Fruit fly (Drosophila melanogaster) whole organism, embryonic: Measurements from ENCODE around the gene drm.

Source experiments
- Atf6 ChIP-seq: fragments of 200-800 bp; sonication (Bioruptor generic); IDR thresholded peaks from 2 replicates; pipeline ENCODE4 v1.3.6; 2022; ENCODE audit warnings: missing biosample characterization, missing genetic modification characterization
- Bdp1 ChIP-seq: fragments of 200-800 bp; sonication (Bioruptor generic); optimal IDR thresholded peaks from 3 replicates; lab custom pipeline; 2016; ENCODE audit warnings: missing biosample characterization, missing genetic modification characterization
- Blimp-1 ChIP-seq: fragments of 200-800 bp; sonication (Bioruptor generic); optimal IDR thresholded peaks from 3 replicates; lab custom pipeline; 2018; ENCODE audit warnings: missing biosample characterization, missing genetic modification characterization, mild to moderate bottlenecking, moderate library complexity, missing genetic modification reagents
- CG10321 ChIP-seq: fragments of 200-800 bp; sonication (Bioruptor generic); IDR thresholded peaks from 2 replicates; pipeline ENCODE4 v1.3.6; 2022; ENCODE audit warnings: missing biosample characterization, missing genetic modification characterization
- CG10462 ChIP-seq: fragments of 200-800 bp; sonication (Bioruptor generic); optimal IDR thresholded peaks from 2 replicates; lab custom pipeline; 2016; ENCODE audit warnings: missing biosample characterization, missing genetic modification characterization
- CG11456 ChIP-seq: fragments of 200-800 bp; sonication (Bioruptor generic); IDR thresholded peaks from 3 replicates; pipeline ENCODE4 v1.3.6; 2022; ENCODE audit warnings: missing biosample characterization, missing genetic modification characterization
- CG13296 ChIP-seq: fragments of 200-800 bp; sonication (Bioruptor generic); optimal IDR thresholded peaks from 3 replicates; lab custom pipeline; 2018; ENCODE audit warnings: missing biosample characterization, mild to moderate bottlenecking, missing genetic modification characterization
- CG13894 ChIP-seq: fragments of 200-800 bp; sonication (Bioruptor generic); optimal IDR thresholded peaks from 3 replicates; lab custom pipeline; 2018; ENCODE audit warnings: missing biosample characterization, mild to moderate bottlenecking, missing genetic modification characterization, moderate library complexity
- CG14860 ChIP-seq: fragments of 200-800 bp; sonication (Bioruptor generic); IDR thresholded peaks from 3 replicates; pipeline ENCODE4 v1.3.6; 2022; ENCODE audit warnings: missing biosample characterization, missing genetic modification characterization; ENCODE audit not compliant: partially characterized antibody
- CG17328 ChIP-seq: fragments of 200-800 bp; sonication (Bioruptor generic); IDR thresholded peaks from 2 replicates; pipeline ENCODE4 v1.3.6; 2022; ENCODE audit warnings: missing biosample characterization, missing genetic modification characterization
- CG18262 ChIP-seq: fragments of 200-800 bp; optimal IDR thresholded peaks from 3 replicates; lab custom pipeline; 2019; ENCODE audit warnings: missing biosample characterization, mild to moderate bottlenecking, missing genetic modification characterization, moderate library complexity
- CG2116 ChIP-seq: fragments of 200-800 bp; sonication (Bioruptor generic); optimal IDR thresholded peaks from 3 replicates; lab custom pipeline; 2018; ENCODE audit warnings: missing biosample characterization, mild to moderate bottlenecking, missing genetic modification characterization
- CG2678 ChIP-seq: fragments of 200-800 bp; sonication (Bioruptor generic); optimal IDR thresholded peaks from 3 replicates; lab custom pipeline; 2019; ENCODE audit warnings: missing biosample characterization, mild to moderate bottlenecking, missing genetic modification characterization, moderate library complexity
- CG2889 ChIP-seq: fragments of 200-800 bp; sonication (Bioruptor generic); IDR thresholded peaks from 3 replicates; pipeline ENCODE4 v1.3.6; 2022; ENCODE audit warnings: missing biosample characterization, missing genetic modification characterization
- CG34376 ChIP-seq: fragments of 200-800 bp; sonication (Bioruptor generic); optimal IDR thresholded peaks from 2 replicates; lab custom pipeline; 2018; ENCODE audit warnings: missing biosample characterization, mild to moderate bottlenecking, missing genetic modification characterization
- CG4404 ChIP-seq: fragments of 200-800 bp; sonication (Bioruptor generic); IDR thresholded peaks from 2 replicates; pipeline ENCODE4 v1.3.6; 2022; ENCODE audit warnings: missing biosample characterization, missing genetic modification characterization
- CG6175 ChIP-seq: fragments of 200-800 bp; sonication (Bioruptor generic); IDR thresholded peaks from 3 replicates; pipeline ENCODE4 v1.3.6; 2022; ENCODE audit warnings: missing biosample characterization, missing genetic modification characterization
- CG6654 ChIP-seq: fragments of 200-800 bp; sonication (Bioruptor generic); optimal IDR thresholded peaks from 2 replicates; lab custom pipeline; 2017; ENCODE audit warnings: missing biosample characterization, mild to moderate bottlenecking, missing genetic modification characterization
- CG6813 ChIP-seq: fragments of 200-800 bp; sonication (Bioruptor generic); optimal IDR thresholded peaks from 2 replicates; lab custom pipeline; 2017; ENCODE audit warnings: missing biosample characterization, missing genetic modification characterization, mild to moderate bottlenecking, moderate library complexity, missing genetic modification reagents
- CG7556 ChIP-seq: fragments of 200-800 bp; sonication (Bioruptor generic); optimal IDR thresholded peaks from 2 replicates; lab custom pipeline; 2017; ENCODE audit warnings: missing biosample characterization, mild to moderate bottlenecking, missing genetic modification characterization
- CG7745 ChIP-seq: fragments of 200-800 bp; sonication (Bioruptor generic); optimal IDR thresholded peaks from 2 replicates; lab custom pipeline; 2018; ENCODE audit warnings: missing biosample characterization, mild to moderate bottlenecking, missing genetic modification characterization, moderate library complexity
- CG8089 ChIP-seq: fragments of 200-800 bp; sonication (Bioruptor generic); optimal IDR thresholded peaks from 3 replicates; lab custom pipeline; 2016; ENCODE audit warnings: missing biosample characterization, missing genetic modification characterization
- CG9797 ChIP-seq: fragments of 200-800 bp; sonication (Bioruptor generic); optimal IDR thresholded peaks from 3 replicates; lab custom pipeline; 2018; ENCODE audit warnings: missing biosample characterization, mild to moderate bottlenecking, missing genetic modification characterization
- Gug ChIP-seq: fragments of 200-800 bp; sonication (Bioruptor generic); IDR thresholded peaks from 4 replicates; pipeline ENCODE4 v1.3.6; 2022; ENCODE audit warnings: missing biosample characterization, missing genetic modification characterization
- HmgZ ChIP-seq: fragments of 200-800 bp; sonication (Bioruptor generic); optimal IDR thresholded peaks from 2 replicates; lab custom pipeline; 2018; ENCODE audit warnings: missing biosample characterization, mild to moderate bottlenecking, missing genetic modification characterization
- Hr39 ChIP-seq: fragments of >200 bp; optimal IDR thresholded peaks from 2 replicates; lab custom pipeline; 2017
- Hr51 ChIP-seq, 2 experiments: fragments of 200-800 bp; sonication (Bioruptor generic); optimal IDR thresholded peaks; 2 replicates in 1 of 2; 3 replicates in 1 of 2; lab custom pipeline; 2016 to 2018; ENCODE audit warnings: missing biosample characterization in 2 of 2, missing genetic modification characterization in 2 of 2, mild to moderate bottlenecking in 1 of 2, moderate library complexity in 1 of 2
- Hsf ChIP-seq: fragments of 200-800 bp; sonication (Bioruptor generic); optimal IDR thresholded peaks from 3 replicates; lab custom pipeline; 2016; ENCODE audit warnings: missing biosample characterization, missing genetic modification characterization
- Mrtf ChIP-seq: fragments of 200-800 bp; sonication (Bioruptor generic); IDR thresholded peaks from 3 replicates; pipeline ENCODE4 v1.3.6; 2022; ENCODE audit warnings: missing biosample characterization, missing genetic modification characterization
- Myb ChIP-seq: fragments of 200-800 bp; sonication (Bioruptor generic); optimal IDR thresholded peaks from 2 replicates; lab custom pipeline; 2016; ENCODE audit warnings: missing biosample characterization, missing genetic modification characterization
- TFAM ChIP-seq: fragments of 200-800 bp; sonication (Bioruptor generic); optimal IDR thresholded peaks from 2 replicates; lab custom pipeline; 2017; ENCODE audit warnings: missing biosample characterization, missing genetic modification characterization, inconsistent platforms
- Trl ChIP-seq, 3 experiments: fragments of >200 bp in 2 of 3; fragments of 200-800 bp in 1 of 3; sonication (Bioruptor generic) in 1 of 3; optimal IDR thresholded peaks; 2 replicates in 1 of 3; 3 replicates in 2 of 3; lab custom pipeline; 2016 to 2017; ENCODE audit warnings: missing biosample characterization in 1 of 3, missing genetic modification characterization in 1 of 3
- YL-1 ChIP-seq: fragments of 200-800 bp; sonication (Bioruptor generic); optimal IDR thresholded peaks from 3 replicates; lab custom pipeline; 2017; ENCODE audit warnings: missing biosample characterization, mild to moderate bottlenecking, missing genetic modification characterization
- aop ChIP-seq: fragments of 200-800 bp; sonication (Bioruptor generic); IDR thresholded peaks from 2 replicates; pipeline ENCODE4 v1.3.6; 2022; ENCODE audit warnings: missing biosample characterization, missing genetic modification characterization
- ara ChIP-seq: fragments of 200-800 bp; sonication (Bioruptor generic); IDR thresholded peaks from 2 replicates; pipeline ENCODE4 v1.3.6; 2022; ENCODE audit warnings: missing biosample characterization, missing genetic modification characterization
- br ChIP-seq: fragments of >200 bp; optimal IDR thresholded peaks from 2 replicates; lab custom pipeline; 2017
- cato ChIP-seq: fragments of 200-800 bp; sonication (Bioruptor generic); optimal IDR thresholded peaks from 2 replicates; lab custom pipeline; 2016; ENCODE audit warnings: missing biosample characterization, missing genetic modification characterization, borderline replicate concordance
- chinmo ChIP-seq: fragments of 200-800 bp; sonication (Bioruptor generic); IDR thresholded peaks from 4 replicates; pipeline ENCODE4 v1.3.6; 2022; ENCODE audit warnings: missing biosample characterization, missing genetic modification characterization; ENCODE audit not compliant: partially characterized antibody
- dimm ChIP-seq: fragments of 200-800 bp; sonication (Bioruptor generic); IDR thresholded peaks from 2 replicates; pipeline ENCODE4 v1.3.6; 2022; ENCODE audit warnings: missing biosample characterization, missing genetic modification characterization
- emc ChIP-seq: fragments of 200-800 bp; sonication (Bioruptor generic); optimal IDR thresholded peaks from 2 replicates; lab custom pipeline; 2016; ENCODE audit warnings: missing biosample characterization, missing genetic modification characterization
- fd3F ChIP-seq: fragments of 200-800 bp; sonication (Bioruptor generic); optimal IDR thresholded peaks from 2 replicates; lab custom pipeline; 2018; ENCODE audit warnings: missing biosample characterization, mild to moderate bottlenecking, missing genetic modification characterization, moderate library complexity
- gcm2 ChIP-seq: fragments of 200-800 bp; sonication (Bioruptor generic); optimal IDR thresholded peaks from 2 replicates; lab custom pipeline; 2016; ENCODE audit warnings: missing biosample characterization, missing genetic modification characterization
- gro ChIP-seq: fragments of 200-800 bp; sonication (Bioruptor generic); optimal IDR thresholded peaks from 2 replicates; lab custom pipeline; 2016; ENCODE audit warnings: missing biosample characterization, missing genetic modification characterization
- hb ChIP-seq: fragments of 200-800 bp; sonication (Bioruptor generic); IDR thresholded peaks from 3 replicates; pipeline ENCODE4 v1.3.6; 2022; ENCODE audit warnings: missing biosample characterization, missing genetic modification characterization; ENCODE audit not compliant: partially characterized antibody
- her ChIP-seq: fragments of 200-800 bp; sonication (Bioruptor generic); optimal IDR thresholded peaks from 2 replicates; lab custom pipeline; 2016; ENCODE audit warnings: missing biosample characterization, missing genetic modification characterization
- mld ChIP-seq: fragments of 200-800 bp; sonication (Bioruptor generic); IDR thresholded peaks from 3 replicates; pipeline ENCODE4 v1.3.6; 2022; ENCODE audit warnings: missing biosample characterization, missing genetic modification characterization; ENCODE audit not compliant: partially characterized antibody
- phol ChIP-seq: fragments of 200-800 bp; sonication (Bioruptor generic); optimal IDR thresholded peaks from 3 replicates; lab custom pipeline; 2018; ENCODE audit warnings: missing biosample characterization, mild to moderate bottlenecking, missing genetic modification characterization, moderate library complexity
- sens-2 ChIP-seq: fragments of 200-800 bp; sonication (Bioruptor generic); IDR thresholded peaks from 2 replicates; pipeline ENCODE4 v1.3.6; 2022; ENCODE audit warnings: missing biosample characterization, missing genetic modification characterization
- seq ChIP-seq: fragments of 200-800 bp; sonication (Bioruptor generic); IDR thresholded peaks from 2 replicates; pipeline ENCODE4 v1.3.6; 2022; ENCODE audit warnings: missing biosample characterization, missing genetic modification characterization
- tio ChIP-seq: fragments of 200-800 bp; sonication (Bioruptor generic); optimal IDR thresholded peaks from 2 replicates; lab custom pipeline; 2017; ENCODE audit warnings: missing biosample characterization, missing genetic modification characterization, inconsistent platforms
- wdn ChIP-seq: fragments of 200-800 bp; sonication (Bioruptor generic); IDR thresholded peaks from 2 replicates; pipeline ENCODE4 v1.3.6; 2022; ENCODE audit warnings: missing biosample characterization, missing genetic modification characterization

drm gene

DNA sequence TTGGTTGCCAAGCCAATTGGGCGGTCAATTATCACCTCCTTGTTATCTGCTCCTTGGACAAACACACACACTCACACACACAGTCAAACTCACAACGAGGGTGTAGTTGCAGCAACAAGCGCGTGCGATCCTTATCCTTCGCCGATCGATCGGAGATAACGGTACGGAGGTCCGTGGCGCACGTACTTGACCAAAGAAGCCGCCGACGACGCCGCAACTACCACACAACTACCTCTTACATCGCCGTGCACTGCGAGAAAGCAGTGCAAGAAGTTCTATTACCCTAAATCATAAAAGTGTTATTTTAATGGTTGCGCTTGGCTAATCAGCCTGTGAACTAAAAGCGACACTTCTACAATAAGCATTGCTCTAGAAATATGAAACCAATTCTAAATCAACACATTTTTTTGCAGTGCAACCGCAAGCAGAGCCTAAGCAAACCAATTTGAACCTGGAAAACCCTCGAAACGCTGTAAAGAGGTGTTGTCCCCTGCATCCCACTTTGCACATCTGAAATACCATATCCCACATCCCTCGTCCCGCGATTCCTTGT, 6.0 kb upstream of the drm start (continued):
- no peak for TF ChIP-seq Bdp1 (GFP tag; lab: Kevin White, UChicago)
- no peak for TF ChIP-seq CG6175 (GFP tag; lab: Robert Waterston, UW)
- TF ChIP-seq CG7745 (tag; lab: Kevin White, UChicago) = no peak
- peak; percentile 21 for TF ChIP-seq CG2678
- no peak for TF ChIP-seq emc (GFP tag; lab: Kevin White, UChicago)
- peak; percentile 79 for TF ChIP-seq ara (GFP tag; lab: Robert Waterston, UW)
- TF ChIP-seq dimm (GFP tag; lab: Robert Waterston, UW) = 0 out of 2 replicates have a peak, but pooled peaks have one; percentile 12
- TF ChIP-seq Hr51 (GFP tag; optimal IDR thresholded peaks at IDR 0.05; lab: Kevin White, UChicago) = peak in 1 of 2 experiments; percentile 32
- TF ChIP-seq CG13894 (tag; lab: Kevin White, UChicago) = no peak
- no peak for TF ChIP-seq Hr39 (lab: Kevin White, UChicago)
- TF ChIP-seq CG13296 (GFP tag; lab: Kevin White, UChicago) = no peak
- 0 out of 2 replicates have a peak, but pooled peaks have one; percentile 9 for TF ChIP-seq aop (GFP tag; lab: Robert Waterston, UW)
- no peak for TF ChIP-seq CG2889
- 0 out of 3 replicates have a peak, but pooled peaks have one; percentile 40 for TF ChIP-seq Mrtf
- TF ChIP-seq HmgZ (tag; lab: Kevin White, UChicago) = no peak
- no peak for TF ChIP-seq TFAM (GFP tag; lab: Kevin White, UChicago)
- TF ChIP-seq Hsf = peak; percentile 46
- TF ChIP-seq CG9797 (GFP tag; lab: Kevin White, UChicago) = no peak
- TF ChIP-seq CG18262 (tag; lab: Kevin White, UChicago) = peak; percentile 66
- TF ChIP-seq fd3F (GFP tag; lab: Kevin White, UChicago) = no peak
- TF ChIP-seq cato (GFP tag; lab: Kevin White, UChicago) = no peak
- no peak for TF ChIP-seq tio (GFP tag; lab: Kevin White, UChicago)
- no peak for TF ChIP-seq chinmo (GFP tag; lab: Robert Waterston, UW)
- TF ChIP-seq CG14860 (GFP tag; lab: Robert Waterston, UW) = no peak
- no peak for TF ChIP-seq gro (GFP tag; lab: Kevin White, UChicago)
- no peak for TF ChIP-seq Myb (GFP tag; lab: Kevin White, UChicago)
- TF ChIP-seq Gug (GFP tag; lab: Robert Waterston, UW) = no peak; the same call in 3 of the 4 replicates
- TF ChIP-seq CG7556 (GFP tag; lab: Kevin White, UChicago) = peak; percentile 22
- TF ChIP-seq sens-2 (GFP tag; lab: Robert Waterston, UW) = no peak
- TF ChIP-seq CG6813 (GFP tag; lab: Kevin White, UChicago) = peak; percentile 50
- no peak for TF ChIP-seq Trl (optimal IDR thresholded peaks at IDR 0.05; lab: Kevin White, UChicago)
- peak; percentile 73 for TF ChIP-seq Trl (GFP tag; optimal IDR thresholded peaks at IDR 0.05; lab: Kevin White, UChicago)
- peak; percentile 28 for TF ChIP-seq CG10462 (GFP tag; lab: Kevin White, UChicago)
- no peak for TF ChIP-seq CG34376 (GFP tag; lab: Kevin White, UChicago)
- peak; percentile 32 for TF ChIP-seq CG8089 (GFP tag; lab: Kevin White, UChicago)
- TF ChIP-seq CG2116 (GFP tag; lab: Kevin White, UChicago) = no peak
- no peak; the same call in 1 of the 2 replicates for TF ChIP-seq CG10321 (GFP tag; lab: Robert Waterston, UW)
- no peak for TF ChIP-seq gcm2 (GFP tag; lab: Kevin White, UChicago)
- TF ChIP-seq CG11456 (GFP tag; lab: Robert Waterston, UW) = no peak
- TF ChIP-seq CG6654 (GFP tag; lab: Kevin White, UChicago) = peak; percentile 4
- no peak for TF ChIP-seq hb (GFP tag; lab: Robert Waterston, UW)
- TF ChIP-seq mld = no peak
- no peak for TF ChIP-seq Atf6
- TF ChIP-seq phol (tag; lab: Kevin White, UChicago) = peak; percentile 66
- TF ChIP-seq YL-1 (GFP tag; lab: Kevin White, UChicago) = no peak
- no peak for TF ChIP-seq wdn
- TF ChIP-seq Blimp-1 (GFP tag; lab: Kevin White, UChicago) = peak; percentile 26
- peak; percentile 75 for TF ChIP-seq CG17328 (GFP tag; lab: Robert Waterston, UW)
- TF ChIP-seq CG4404 = peak; percentile 85
- TF ChIP-seq seq (GFP tag; lab: Robert Waterston, UW) = no peak
- no peak for TF ChIP-seq br
- peak; percentile 15 for TF ChIP-seq her (GFP tag; lab: Kevin White, UChicago)
